Worm (Caenorhabditis elegans) whole organism, late embryonic: ENCODE measurements around the gene C09F5.3.
A peak's percentile ranks its signal among the peaks of the same experiment; 100 is the strongest.

Experiments used
- C38D4.7 ChIP-seq: fragments of 200-800 bp; sonication (Bioruptor generic); optimal IDR thresholded peaks from 2 replicates; lab custom pipeline; 2018; ENCODE audit warnings: mild to moderate bottlenecking, missing genetic modification characterization, moderate library complexity, missing compliant biosample characterization
- F13H6.1 ChIP-seq: sonication (generic microtip); optimal IDR thresholded peaks from 2 replicates; lab custom pipeline; 2016; ENCODE audit warnings: missing genetic modification characterization, missing compliant biosample characterization
- K02D7.2 ChIP-seq: sonication (generic microtip); optimal IDR thresholded peaks from 2 replicates; lab custom pipeline; 2017; ENCODE audit warnings: mild to moderate bottlenecking, missing genetic modification characterization, missing compliant biosample characterization
- K09A11.1 ChIP-seq: sonication (generic microtip); optimal IDR thresholded peaks from 2 replicates; lab custom pipeline; 2017; ENCODE audit warnings: antibody characterized with exemption, mild to moderate bottlenecking, missing genetic modification characterization, missing compliant biosample characterization; ENCODE audit not compliant: insufficient read depth
- ahr-1 ChIP-seq: sonication (generic microtip); optimal IDR thresholded peaks from 2 replicates; lab custom pipeline; 2016; ENCODE audit warnings: missing genetic modification characterization, missing compliant biosample characterization
- ama-1 ChIP-seq: fragments of 150-350 bp; optimal IDR thresholded peaks from 2 replicates; lab custom pipeline; 2014
- ceh-18 ChIP-seq: sonication (generic microtip); optimal IDR thresholded peaks from 2 replicates; lab custom pipeline; 2016; ENCODE audit warnings: missing genetic modification characterization, missing compliant biosample characterization
- ceh-19 ChIP-seq: fragments of 200-800 bp; sonication (Bioruptor generic); optimal IDR thresholded peaks from 2 replicates; lab custom pipeline; 2018; ENCODE audit warnings: mild to moderate bottlenecking, missing genetic modification characterization, missing compliant biosample characterization
- ceh-2 ChIP-seq: sonication (generic microtip); optimal IDR thresholded peaks from 2 replicates; lab custom pipeline; 2016; ENCODE audit warnings: missing genotype, missing genetic modification characterization, missing compliant biosample characterization
- ceh-30 ChIP-seq: fragments of 150-350 bp; optimal IDR thresholded peaks from 2 replicates; lab custom pipeline; 2014; ENCODE audit warnings: missing biosample characterization, missing genetic modification characterization
- ceh-31 ChIP-seq: sonication (generic microtip); optimal IDR thresholded peaks from 2 replicates; lab custom pipeline; 2016; ENCODE audit warnings: missing genetic modification characterization, missing compliant biosample characterization
- ceh-34 ChIP-seq: sonication (generic microtip); optimal IDR thresholded peaks from 2 replicates; lab custom pipeline; 2016; ENCODE audit warnings: mild to moderate bottlenecking, missing genetic modification characterization, missing compliant biosample characterization
- ceh-45 ChIP-seq: fragments of 200-800 bp; sonication (Bioruptor generic); IDR thresholded peaks from 2 replicates; pipeline ENCODE4 v1.3.6; 2022; ENCODE audit warnings: missing genetic modification reagents, missing genetic modification characterization, missing compliant biosample characterization
- ceh-48 ChIP-seq: sonication (generic microtip); optimal IDR thresholded peaks from 2 replicates; lab custom pipeline; 2016; ENCODE audit warnings: missing genetic modification characterization, inconsistent platforms, missing compliant biosample characterization
- ceh-6 ChIP-seq: fragments of 200-800 bp; sonication (Bioruptor generic); optimal IDR thresholded peaks from 2 replicates; lab custom pipeline; 2018; ENCODE audit warnings: mild to moderate bottlenecking, missing genetic modification characterization, missing compliant biosample characterization
- ceh-9 ChIP-seq: sonication (generic microtip); optimal IDR thresholded peaks from 2 replicates; lab custom pipeline; 2016; ENCODE audit warnings: mild to moderate bottlenecking, missing genetic modification characterization, inconsistent platforms, missing compliant biosample characterization
- dmd-4 ChIP-seq: sonication (generic microtip); optimal IDR thresholded peaks from 2 replicates; lab custom pipeline; 2016; ENCODE audit warnings: borderline replicate concordance, missing genetic modification characterization, missing compliant biosample characterization
- dve-1 ChIP-seq: sonication (generic microtip); optimal IDR thresholded peaks from 2 replicates; lab custom pipeline; 2017; ENCODE audit warnings: antibody characterized with exemption, mild to moderate bottlenecking, missing genetic modification characterization, missing compliant biosample characterization
- elt-2 ChIP-seq: sonication (generic microtip); optimal IDR thresholded peaks from 2 replicates; lab custom pipeline; 2016; ENCODE audit warnings: missing genetic modification reagents, missing genetic modification characterization, missing compliant biosample characterization
- elt-4 ChIP-seq: sonication (generic microtip); optimal IDR thresholded peaks from 2 replicates; lab custom pipeline; 2016; ENCODE audit warnings: missing genetic modification characterization, missing compliant biosample characterization
- ets-4 ChIP-seq: sonication (generic microtip); optimal IDR thresholded peaks from 2 replicates; lab custom pipeline; 2016; ENCODE audit warnings: missing genetic modification characterization, missing compliant biosample characterization
- eyg-1 ChIP-seq: sonication (generic microtip); optimal IDR thresholded peaks from 2 replicates; lab custom pipeline; 2016; ENCODE audit warnings: missing genotype, missing genetic modification characterization, missing compliant biosample characterization
- fkh-10 ChIP-seq: fragments of 150-350 bp; optimal IDR thresholded peaks from 2 replicates; lab custom pipeline; 2014; ENCODE audit warnings: missing biosample characterization, missing genetic modification reagents, missing genetic modification characterization
- fkh-6 ChIP-seq: sonication (generic microtip); optimal IDR thresholded peaks from 2 replicates; lab custom pipeline; 2016; ENCODE audit warnings: missing genetic modification characterization, missing compliant biosample characterization
- hlh-30 ChIP-seq: sonication (generic microtip); optimal IDR thresholded peaks from 2 replicates; lab custom pipeline; 2017; ENCODE audit warnings: antibody characterized with exemption, missing genetic modification characterization, missing compliant biosample characterization; ENCODE audit not compliant: insufficient read depth
- hlh-6 ChIP-seq: sonication (generic microtip); optimal IDR thresholded peaks from 2 replicates; lab custom pipeline; 2016; ENCODE audit warnings: missing genotype, missing genetic modification characterization, missing compliant biosample characterization
- hlh-8 ChIP-seq: sonication (generic microtip); optimal IDR thresholded peaks from 2 replicates; lab custom pipeline; 2016; ENCODE audit warnings: missing genotype, missing genetic modification characterization, missing compliant biosample characterization
- lin-11 ChIP-seq: fragments of 200-800 bp; sonication (Bioruptor generic); optimal IDR thresholded peaks from 2 replicates; lab custom pipeline; 2018; ENCODE audit warnings: mild to moderate bottlenecking, missing genetic modification characterization, missing compliant biosample characterization
- madf-2 ChIP-seq: sonication (generic microtip); optimal IDR thresholded peaks from 2 replicates; lab custom pipeline; 2017; ENCODE audit warnings: missing genetic modification characterization, missing compliant biosample characterization
- nfya-1 ChIP-seq: sonication (generic microtip); optimal IDR thresholded peaks from 2 replicates; lab custom pipeline; 2017; ENCODE audit warnings: missing genetic modification characterization, mild to moderate bottlenecking, missing compliant biosample characterization, antibody characterized with exemption, moderate library complexity
- nhr-11 ChIP-seq: fragments of 150-350 bp; optimal IDR thresholded peaks from 2 replicates; lab custom pipeline; 2014; ENCODE audit warnings: missing biosample characterization, missing genetic modification characterization
- odd-2 ChIP-seq: sonication (generic microtip); optimal IDR thresholded peaks from 2 replicates; lab custom pipeline; 2017; ENCODE audit warnings: antibody characterized with exemption, mild to moderate bottlenecking, missing genetic modification characterization, missing compliant biosample characterization
- pat-9 ChIP-seq: fragments of 200-800 bp; sonication (Bioruptor generic); optimal IDR thresholded peaks from 2 replicates; lab custom pipeline; 2018; ENCODE audit warnings: mild to moderate bottlenecking, missing genetic modification characterization, moderate library complexity, missing compliant biosample characterization
- pax-1 ChIP-seq: fragments of 150-350 bp; optimal IDR thresholded peaks from 2 replicates; lab custom pipeline; 2014; ENCODE audit warnings: missing biosample characterization, missing genetic modification characterization
- pha-2 ChIP-seq: sonication (generic microtip); optimal IDR thresholded peaks from 2 replicates; lab custom pipeline; 2017; ENCODE audit warnings: mild to moderate bottlenecking, missing genetic modification characterization, missing compliant biosample characterization
- pqm-1 ChIP-seq: sonication (generic microtip); optimal IDR thresholded peaks from 2 replicates; lab custom pipeline; 2016; ENCODE audit warnings: missing genetic modification characterization, missing compliant biosample characterization
- pros-1 ChIP-seq: fragments of 150-350 bp; optimal IDR thresholded peaks from 2 replicates; lab custom pipeline; 2014; ENCODE audit warnings: missing biosample characterization, missing genetic modification reagents, missing genetic modification characterization
- ref-2 ChIP-seq: sonication (generic microtip); optimal IDR thresholded peaks from 2 replicates; lab custom pipeline; 2016; ENCODE audit warnings: missing genetic modification characterization, missing compliant biosample characterization
- rnt-1 ChIP-seq: sonication (generic microtip); optimal IDR thresholded peaks from 2 replicates; lab custom pipeline; 2016; ENCODE audit warnings: missing genetic modification characterization, missing compliant biosample characterization
- sdc-2 ChIP-seq: sonication (generic microtip); optimal IDR thresholded peaks from 2 replicates; lab custom pipeline; 2016; ENCODE audit warnings: missing genotype, missing genetic modification characterization, missing compliant biosample characterization
- sox-2 ChIP-seq: fragments of 200-800 bp; sonication (Bioruptor generic); IDR thresholded peaks from 2 replicates; pipeline ENCODE4 v1.3.6; 2022; ENCODE audit warnings: missing genetic modification reagents, missing genetic modification characterization, missing compliant biosample characterization
- sox-4 ChIP-seq: sonication (generic microtip); optimal IDR thresholded peaks from 2 replicates; lab custom pipeline; 2017; ENCODE audit warnings: mild to moderate bottlenecking, missing genetic modification characterization, inconsistent platforms, missing compliant biosample characterization
- syd-9 ChIP-seq: sonication (generic microtip); optimal IDR thresholded peaks from 2 replicates; lab custom pipeline; 2016; ENCODE audit warnings: mild to moderate bottlenecking, missing genetic modification characterization, moderate library complexity, missing compliant biosample characterization
- tbx-2 ChIP-seq: sonication (generic microtip); optimal IDR thresholded peaks from 2 replicates; lab custom pipeline; 2016; ENCODE audit warnings: missing genetic modification characterization, missing compliant biosample characterization
- tbx-7 ChIP-seq: sonication (generic microtip); optimal IDR thresholded peaks from 2 replicates; lab custom pipeline; 2016; ENCODE audit warnings: missing genotype, missing genetic modification characterization, missing compliant biosample characterization
- unc-42 ChIP-seq: sonication (generic microtip); optimal IDR thresholded peaks from 2 replicates; lab custom pipeline; 2016; ENCODE audit warnings: missing genotype, missing genetic modification characterization, missing compliant biosample characterization
- unc-55 ChIP-seq: sonication (generic microtip); optimal IDR thresholded peaks from 2 replicates; lab custom pipeline; 2017; ENCODE audit warnings: missing biosample characterization, missing genetic modification reagents, missing genetic modification characterization

C09F5.3 gene

DNA sequence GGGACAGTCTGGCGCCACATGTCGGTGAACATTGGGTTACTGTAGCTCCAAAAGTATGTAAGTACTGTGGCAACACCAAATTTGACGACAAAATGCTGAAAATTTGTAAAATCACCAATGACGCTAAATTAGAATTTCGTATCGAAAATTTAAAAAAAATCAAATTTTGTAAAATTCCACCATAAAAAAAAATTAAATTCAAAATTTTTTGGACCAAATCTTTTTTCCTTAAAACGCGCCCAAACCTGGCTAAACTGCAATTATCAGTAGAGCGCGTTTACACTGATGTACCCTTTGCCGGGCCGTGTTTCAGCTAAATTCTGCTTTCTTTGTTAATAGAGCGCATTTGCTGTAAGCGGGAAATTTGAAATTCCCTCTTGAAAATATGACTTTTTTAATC is 33.6 kb downstream of the C09F5.3 start, which contains the start of gene T19C3.6:
T19C3.6 (minus strand) TSS at position 101 of the 400 bp plus-strand sequence.
- TF ChIP-seq sox-4 (no peak), ceh-30 (tag; lab: Kevin White, UChicago) (no peak), ahr-1 (tag; lab: Kevin White, UChicago) (no peak)

DNA sequence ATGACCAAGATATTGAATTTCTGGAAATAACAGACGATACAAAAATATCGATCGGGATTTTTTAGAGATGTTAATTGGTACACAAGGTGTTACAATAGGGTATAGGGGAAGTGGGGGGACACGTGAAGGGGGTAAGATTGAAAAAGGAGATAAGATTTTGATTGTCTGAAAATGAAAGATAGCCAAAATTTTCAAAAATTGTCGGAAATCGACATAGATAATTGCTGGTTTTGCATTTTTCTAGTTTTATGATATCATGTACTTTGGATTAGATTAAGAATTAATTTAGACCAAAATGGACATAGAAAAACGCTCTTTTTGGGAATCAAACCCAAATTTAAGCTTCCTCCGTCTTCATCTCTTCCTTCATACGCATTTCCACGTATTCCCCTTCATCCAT is 37.2 kb downstream of the C09F5.3 start, which contains the start of gene T19C3.5:
T19C3.5 (minus strand) TSS at position 101 of the 400 bp plus-strand sequence.
- TF ChIP-seq C38D4.7 (GFP tag; lab: Kevin White, UChicago) = no peak
- no peak for TF ChIP-seq hlh-30

DNA sequence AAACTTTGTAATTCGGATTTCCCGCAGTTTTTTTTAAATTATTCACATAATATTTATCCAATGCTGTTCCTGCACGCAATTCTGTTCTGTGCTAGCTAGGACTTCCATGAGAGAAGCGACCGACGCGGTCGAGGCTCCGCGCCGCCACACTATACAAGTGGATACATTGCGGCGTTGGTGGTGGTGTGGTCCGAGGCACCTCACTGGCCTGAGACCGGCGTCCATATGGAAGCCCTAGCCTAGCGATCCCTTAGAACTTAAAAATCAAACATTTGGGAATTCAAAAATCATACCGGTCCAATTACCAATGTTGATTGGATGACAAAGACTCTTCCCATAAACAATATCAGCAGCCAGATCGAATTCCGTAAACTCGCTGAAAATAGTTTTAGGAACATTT is 39.0 kb downstream of the C09F5.3 start:
- TF ChIP-seq dmd-4 (tag; lab: Kevin White, UChicago) (no peak), elt-4 (no peak), fkh-6 (tag; lab: Kevin White, UChicago) (no peak), pax-1 (tag; lab: Kevin White, UChicago) (no peak), ama-1 (no peak), pha-2 (no peak), rnt-1 (tag; lab: Kevin White, UChicago) (no peak), sdc-2 (no peak), K02D7.2 (tag; lab: Kevin White, UChicago) (no peak)

DNA sequence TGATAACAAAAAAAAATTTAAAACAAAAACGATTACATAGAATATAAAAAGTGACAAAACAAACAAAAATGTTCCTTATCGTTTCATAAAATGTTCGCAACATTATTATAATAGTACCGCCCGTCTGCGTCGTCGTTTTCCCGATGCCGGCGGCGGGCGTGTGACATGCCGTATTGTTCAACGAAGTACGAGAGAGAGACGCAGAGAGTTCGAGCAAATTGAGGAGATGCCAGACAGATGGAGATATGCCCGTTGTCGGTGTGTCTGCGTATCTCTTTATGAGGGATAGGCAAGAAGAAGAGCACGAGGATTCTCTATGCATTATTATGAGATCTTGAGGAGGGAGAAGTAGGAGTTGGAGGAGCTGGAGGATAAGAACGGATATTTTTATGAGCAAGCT is 41.3 kb downstream of the C09F5.3 start:
- TF ChIP-seq ceh-19 = no peak
- no peak for TF ChIP-seq sox-4
- TF ChIP-seq sox-2 (GFP tag; lab: Robert Waterston, UW) = no peak; the same call in 1 of the 2 replicates
- TF ChIP-seq elt-2 (tag; lab: Kevin White, UChicago) = peak; percentile 68
- peak; percentile 36 for TF ChIP-seq K09A11.1 (tag; lab: Kevin White, UChicago)
- TF ChIP-seq rnt-1 (tag; lab: Kevin White, UChicago) = peak; percentile 49
- no peak for TF ChIP-seq madf-2 (tag; lab: Kevin White, UChicago)
- peak; percentile 43 for TF ChIP-seq ceh-2 (tag; lab: Kevin White, UChicago)
- TF ChIP-seq pat-9 (tag; lab: Kevin White, UChicago) = no peak
- peak; percentile 88 for TF ChIP-seq ceh-18 (tag; lab: Kevin White, UChicago)
- TF ChIP-seq K02D7.2 (tag; lab: Kevin White, UChicago) = no peak
- TF ChIP-seq ceh-9 (tag; lab: Kevin White, UChicago) = no peak
- TF ChIP-seq syd-9 (tag; lab: Kevin White, UChicago) = no peak
- no peak for TF ChIP-seq odd-2
- TF ChIP-seq dve-1 = peak; percentile 69
- TF ChIP-seq ceh-34 (tag; lab: Kevin White, UChicago) = peak; percentile 71
- TF ChIP-seq unc-42 = peak; percentile 71
- peak; percentile 32 for TF ChIP-seq hlh-8 (tag; lab: Kevin White, UChicago)
- peak; percentile 53 for TF ChIP-seq ets-4 (tag; lab: Kevin White, UChicago)
- peak; percentile 85 for TF ChIP-seq nfya-1 (tag; lab: Kevin White, UChicago)
- TF ChIP-seq unc-55 = peak; percentile 96
- TF ChIP-seq hlh-6 (tag; lab: Kevin White, UChicago) = no peak
- TF ChIP-seq ceh-45 (GFP tag; lab: Robert Waterston, UW) = no peak
- TF ChIP-seq pros-1 (tag; lab: Kevin White, UChicago) = peak; percentile 74
- TF ChIP-seq tbx-7 (tag; lab: Kevin White, UChicago) = no peak
- TF ChIP-seq eyg-1 (tag; lab: Kevin White, UChicago) = no peak
- TF ChIP-seq lin-11 = no peak
- TF ChIP-seq ceh-48 (tag; lab: Kevin White, UChicago) = peak; percentile 17
- TF ChIP-seq ceh-30 (tag; lab: Kevin White, UChicago) = peak; percentile 29
- no peak for TF ChIP-seq ama-1
- no peak for TF ChIP-seq nhr-11 (tag; lab: Kevin White, UChicago)
- TF ChIP-seq F13H6.1 (tag; lab: Kevin White, UChicago) = peak; percentile 4
- peak; percentile 96 for TF ChIP-seq hlh-30
- TF ChIP-seq ceh-6 (GFP tag; lab: Kevin White, UChicago) = no peak
- TF ChIP-seq ceh-31 (tag; lab: Kevin White, UChicago) = peak; percentile 79
- TF ChIP-seq tbx-2 (tag; lab: Kevin White, UChicago) = peak; percentile 62
- peak; percentile 54 for TF ChIP-seq ref-2 (tag; lab: Kevin White, UChicago)
- peak; percentile 48 for TF ChIP-seq pqm-1 (tag; lab: Kevin White, UChicago)
- TF ChIP-seq pha-2 = no peak
- no peak for TF ChIP-seq fkh-10 (GFP tag; lab: Kevin White, UChicago)
